Worm (Caenorhabditis elegans) whole organism, L4 larva: ENCODE results near the gene bbln-1.

ENCODE experiments used
- D1046.2 ChIP-seq: fragments of 200-800 bp; sonication (Bioruptor generic); IDR thresholded peaks from 2 replicates; pipeline ENCODE4 v1.3.6; 2022; ENCODE audit warnings: missing genetic modification characterization, missing compliant biosample characterization
- daf-16 ChIP-seq, 3 experiments: sonication (generic microtip); optimal IDR thresholded peaks; 2 replicates each; lab custom pipeline; 2016 to 2017; ENCODE audit warnings: missing genetic modification characterization in 3 of 3, missing genetic modification reagents in 3 of 3, mild to moderate bottlenecking in 2 of 3, missing compliant biosample characterization in 2 of 3, missing biosample characterization in 1 of 3, moderate library complexity in 1 of 3
- mep-1 ChIP-seq: fragments of 150-350 bp; sonication (generic microtip); optimal IDR thresholded peaks from 3 replicates; lab custom pipeline; 2014; ENCODE audit warnings: missing biosample characterization, missing genetic modification characterization
- nhr-11 ChIP-seq: fragments of 150-350 bp; optimal IDR thresholded peaks from 2 replicates; lab custom pipeline; 2014; ENCODE audit warnings: missing biosample characterization, missing genetic modification characterization
- unc-62 ChIP-seq, 3 experiments: fragments of 150-350 bp in 1 of 3; sonication (generic microtip); optimal IDR thresholded peaks in 2 of 3; peaks in 1 of 3; 1 replicate in 1 of 3; 2 replicates in 2 of 3; lab custom pipeline; 2014 to 2017; ENCODE audit warnings: missing biosample characterization in 3 of 3, missing genetic modification characterization in 3 of 3, missing genetic modification reagents in 3 of 3, missing genotype in 1 of 3
- ztf-11 ChIP-seq: fragments of 150-350 bp; optimal IDR thresholded peaks from 2 replicates; lab custom pipeline; 2014; ENCODE audit warnings: missing biosample characterization, missing genetic modification characterization

- TF ChIP-seq mep-1 (tag; lab: Kevin White, UChicago) (no peak), nhr-11 (no peak), ztf-11 (tag; lab: Kevin White, UChicago) (no peak), D1046.2 (no peak), unc-62 (GFP tag; optimal IDR thresholded peaks at IDR 0.05 in 1 of 2; lab: Kevin White, UChicago) (no peak), unc-62 (tag; optimal IDR thresholded peaks at IDR 0.05; lab: Kevin White, UChicago) (no peak), daf-16 (GFP tag; optimal IDR thresholded peaks at IDR 0.05; lab: Kevin White, UChicago) (no peak), daf-16 (tag; optimal IDR thresholded peaks at IDR 0.05; lab: Kevin White, UChicago) (no peak)
These were observed 17.1 kb downstream of the bbln-1 start, which contains the start of gene K10B3.1 for ce11 chrX:3135186-3135585.
